Fruit fly (Drosophila melanogaster) whole organism, embryonic: ENCODE data around the gene CG31926.

Experiments used
- CG15696 ChIP-seq: fragments of 200-800 bp; sonication (Bioruptor generic); optimal IDR thresholded peaks from 2 replicates; lab custom pipeline; 2019; ENCODE audit warnings: missing biosample characterization, mild to moderate bottlenecking, missing genetic modification characterization, moderate library complexity
- CG2129 ChIP-seq: fragments of 200-800 bp; sonication (Bioruptor generic); IDR thresholded peaks from 2 replicates; pipeline ENCODE4 v1.3.6; 2022; ENCODE audit warnings: missing biosample characterization, missing genetic modification characterization; ENCODE audit not compliant: partially characterized antibody
- CG2889 ChIP-seq: fragments of 200-800 bp; sonication (Bioruptor generic); IDR thresholded peaks from 3 replicates; pipeline ENCODE4 v1.3.6; 2022; ENCODE audit warnings: missing biosample characterization, missing genetic modification characterization
- Rx ChIP-seq: fragments of 200-800 bp; sonication (Bioruptor generic); IDR thresholded peaks from 2 replicates; pipeline ENCODE4 v1.3.6; 2022; ENCODE audit warnings: missing biosample characterization, missing genetic modification characterization
- inv ChIP-seq: fragments of 200-800 bp; sonication (Bioruptor generic); IDR thresholded peaks from 2 replicates; pipeline ENCODE4 v1.3.6; 2022; ENCODE audit warnings: missing biosample characterization, missing genetic modification characterization; ENCODE audit not compliant: partially characterized antibody

dm6 chr2L:1493770-1494169 is 1.5 kb upstream of the CG31926 start, which contains the start of gene CG33128:
- TF ChIP-seq CG15696 (tag; lab: Kevin White, UChicago) = no peak
- TF ChIP-seq CG2129 (GFP tag; lab: Robert Waterston, UW) = no peak
- no peak for TF ChIP-seq Rx
- TF ChIP-seq CG2889 (GFP tag; lab: Robert Waterston, UW) = no peak
- no peak for TF ChIP-seq inv (GFP tag; lab: Robert Waterston, UW)
